Worm (Caenorhabditis elegans): ENCODE data around the gene ZK1307.4.

DNA sequence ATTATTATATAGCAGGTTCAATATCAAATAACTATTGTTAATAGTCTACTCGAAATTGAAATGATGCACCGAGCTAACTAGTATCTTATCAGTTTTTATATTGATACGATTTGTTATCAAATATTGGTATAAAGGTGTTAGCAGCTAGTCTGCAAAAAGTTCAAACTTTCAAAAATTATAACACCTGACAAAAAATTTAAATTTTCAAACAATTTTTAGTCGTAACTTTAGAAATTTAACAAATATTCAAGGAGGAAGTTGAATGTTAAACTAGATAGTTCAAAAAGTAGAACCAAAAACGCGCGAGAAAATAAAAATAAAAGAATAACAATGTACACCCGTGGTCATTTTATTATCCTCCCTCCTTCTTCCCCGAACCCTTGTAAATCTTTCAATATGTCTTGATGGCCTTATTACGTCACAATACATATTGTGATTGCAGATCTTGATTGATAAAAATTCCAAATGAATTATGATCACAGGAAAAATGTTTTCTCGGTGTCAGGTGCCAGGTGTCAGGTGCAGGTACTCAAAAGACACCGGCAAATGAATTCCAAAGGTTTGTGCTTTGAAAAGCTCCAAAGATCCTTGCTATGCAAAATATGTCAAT, 4.0 kb upstream of the ZK1307.4 start, which contains the start of gene ZK1307.1:
- TF ChIP-seq Y53F4B.3 (GFP tag; IDR thresholded peaks at IDR 0.05), result no peak
- no peak for TF ChIP-seq atf-7 (tag; optimal IDR thresholded peaks at IDR 0.05)
- no peak for TF ChIP-seq ztf-6 (GFP tag; IDR thresholded peaks at IDR 0.05)
- TF ChIP-seq ama-1 (optimal IDR thresholded peaks at IDR 0.05), result no peak
- no peak for TF ChIP-seq ama-1 (GFP tag; optimal IDR thresholded peaks at IDR 0.05)
- no peak for TF ChIP-seq rcor-1 (GFP tag; IDR thresholded peaks at IDR 0.05)
- no peak for TF ChIP-seq athp-1 (tag; optimal IDR thresholded peaks at IDR 0.05)
- no peak for TF ChIP-seq madf-3 (GFP tag; IDR thresholded peaks at IDR 0.05)

Measured in whole organism, young adult.